Worm (Caenorhabditis elegans) whole organism, young adult: ENCODE measurements around the gene nsph-3.1.

Experiments used
- B0019.2 ChIP-seq: fragments of 200-800 bp; sonication (Bioruptor generic); conservative IDR thresholded peaks from 2 replicates; pipeline ENCODE4 v1.3.6; 2022; ENCODE audit warnings: missing genetic modification reagents, missing genetic modification characterization, missing compliant biosample characterization
- F23B12.7 ChIP-seq: sonication (generic microtip); optimal IDR thresholded peaks from 2 replicates; lab custom pipeline; 2017; ENCODE audit warnings: missing genetic modification characterization, mild to moderate bottlenecking, missing compliant biosample characterization, antibody characterized with exemption, moderate library complexity; ENCODE audit not compliant: insufficient read depth
- F37B4.10 ChIP-seq: fragments of 200-800 bp; sonication (Bioruptor generic); IDR thresholded peaks from 2 replicates; pipeline ENCODE4 v1.3.6; 2022; ENCODE audit warnings: missing genetic modification characterization, missing compliant biosample characterization
- F39B2.1 ChIP-seq: fragments of 200-800 bp; sonication (Bioruptor generic); IDR thresholded peaks from 2 replicates; pipeline ENCODE4 v1.3.6; 2022; ENCODE audit warnings: missing genetic modification reagents, missing genetic modification characterization, missing compliant biosample characterization
- T26A5.8 ChIP-seq: sonication (generic microtip); optimal IDR thresholded peaks from 2 replicates; lab custom pipeline; 2016; ENCODE audit warnings: missing genetic modification characterization, missing compliant biosample characterization
- Y67H2A.10 ChIP-seq: fragments of 200-800 bp; sonication (Bioruptor generic); conservative IDR thresholded peaks from 2 replicates; pipeline ENCODE4 v1.3.6; 2022; ENCODE audit warnings: missing genetic modification reagents, missing genetic modification characterization, missing compliant biosample characterization
- akir-1 ChIP-seq: fragments of 200-800 bp; sonication (Bioruptor generic); optimal IDR thresholded peaks from 2 replicates; lab custom pipeline; 2018; ENCODE audit warnings: mild to moderate bottlenecking, missing genetic modification characterization, moderate library complexity, missing compliant biosample characterization
- ama-1 ChIP-seq, 3 experiments: fragments of 150-350 bp in 1 of 3; sonication (generic microtip) in 2 of 3; optimal IDR thresholded peaks; 2 replicates each; lab custom pipeline; 2014 to 2018; ENCODE audit warnings: missing biosample characterization in 2 of 3, missing genetic modification characterization in 2 of 3, missing genetic modification reagents in 2 of 3
- aptf-2 ChIP-seq: fragments of 200-800 bp; sonication (Bioruptor generic); conservative IDR thresholded peaks from 2 replicates; pipeline ENCODE4 v1.3.6; 2022; ENCODE audit warnings: missing genetic modification reagents, missing genetic modification characterization, missing compliant biosample characterization
- attf-5 ChIP-seq: fragments of 200-800 bp; sonication (Bioruptor generic); optimal IDR thresholded peaks from 2 replicates; lab custom pipeline; 2018; ENCODE audit warnings: mild to moderate bottlenecking, missing genetic modification characterization, missing compliant biosample characterization
- attf-6 ChIP-seq: fragments of 200-800 bp; sonication (Bioruptor generic); IDR thresholded peaks from 2 replicates; pipeline ENCODE4 v1.3.6; 2022; ENCODE audit warnings: missing genetic modification reagents, missing genetic modification characterization, missing compliant biosample characterization
- ceh-100 ChIP-seq: fragments of 200-800 bp; sonication (Bioruptor generic); IDR thresholded peaks from 2 replicates; pipeline ENCODE4 v1.3.6; 2022; ENCODE audit warnings: missing genetic modification reagents, missing genetic modification characterization, missing compliant biosample characterization
- ceh-27 ChIP-seq: fragments of 200-800 bp; sonication (Bioruptor generic); optimal IDR thresholded peaks from 2 replicates; lab custom pipeline; 2018; ENCODE audit warnings: mild to moderate bottlenecking, missing genetic modification characterization, moderate library complexity, missing compliant biosample characterization
- ceh-79 ChIP-seq: sonication (generic microtip); optimal IDR thresholded peaks from 2 replicates; lab custom pipeline; 2017; ENCODE audit warnings: mild to moderate bottlenecking, missing genetic modification characterization, missing compliant biosample characterization
- dpl-1 ChIP-seq: fragments of 150-350 bp; optimal IDR thresholded peaks from 2 replicates; lab custom pipeline; 2014; ENCODE audit warnings: missing biosample characterization, missing genetic modification reagents, missing genetic modification characterization
- ets-4 ChIP-seq: fragments of 200-800 bp; sonication (Bioruptor generic); optimal IDR thresholded peaks from 2 replicates; lab custom pipeline; 2018; ENCODE audit warnings: mild to moderate bottlenecking, missing genetic modification characterization, missing compliant biosample characterization
- him-1 ChIP-seq: sonication (generic microtip); optimal IDR thresholded peaks from 2 replicates; lab custom pipeline; 2016; ENCODE audit warnings: missing genotype, missing genetic modification reagents, missing genetic modification characterization, missing compliant biosample characterization
- lin-54 ChIP-seq: fragments of 200-800 bp; sonication (Bioruptor generic); optimal IDR thresholded peaks from 2 replicates; lab custom pipeline; 2018; ENCODE audit warnings: mild to moderate bottlenecking, missing genetic modification characterization, missing compliant biosample characterization
- lsl-1 ChIP-seq: fragments of 200-800 bp; sonication (Bioruptor generic); optimal IDR thresholded peaks from 2 replicates; lab custom pipeline; 2018; ENCODE audit warnings: mild to moderate bottlenecking, missing genetic modification characterization, moderate library complexity, missing compliant biosample characterization
- madf-10 ChIP-seq: sonication (generic microtip); optimal IDR thresholded peaks from 2 replicates; lab custom pipeline; 2016; ENCODE audit warnings: mild to moderate bottlenecking, missing genetic modification characterization, missing compliant biosample characterization
- madf-3 ChIP-seq: fragments of 200-800 bp; sonication (Bioruptor generic); IDR thresholded peaks from 2 replicates; pipeline ENCODE4 v1.3.6; 2022; ENCODE audit warnings: missing genetic modification reagents, missing genetic modification characterization, missing compliant biosample characterization
- madf-6 ChIP-seq: fragments of 200-800 bp; sonication (Bioruptor generic); IDR thresholded peaks from 2 replicates; pipeline ENCODE4 v1.3.6; 2022; ENCODE audit warnings: missing genetic modification reagents, missing genetic modification characterization, missing compliant biosample characterization
- madf-8 ChIP-seq: fragments of 200-800 bp; sonication (Bioruptor generic); conservative IDR thresholded peaks from 2 replicates; pipeline ENCODE4 v1.3.6; 2022; ENCODE audit warnings: missing genetic modification reagents, missing genetic modification characterization, missing compliant biosample characterization
- nfya-1 ChIP-seq: sonication (generic microtip); optimal IDR thresholded peaks from 2 replicates; lab custom pipeline; 2017; ENCODE audit warnings: antibody characterized with exemption, missing compliant biosample characterization, missing genetic modification characterization, borderline replicate concordance; ENCODE audit not compliant: insufficient read depth
- nhr-27 ChIP-seq: fragments of 200-800 bp; sonication (Bioruptor generic); optimal IDR thresholded peaks from 2 replicates; lab custom pipeline; 2018; ENCODE audit warnings: mild to moderate bottlenecking, missing genetic modification characterization, moderate library complexity, missing compliant biosample characterization
- nhr-80 ChIP-seq: sonication (generic microtip); optimal IDR thresholded peaks from 2 replicates; lab custom pipeline; 2016; ENCODE audit warnings: missing genetic modification characterization, missing compliant biosample characterization
- nhr-90 ChIP-seq: sonication (generic microtip); optimal IDR thresholded peaks from 2 replicates; lab custom pipeline; 2016; ENCODE audit warnings: missing genotype, mild to moderate bottlenecking, missing genetic modification characterization, missing compliant biosample characterization
- pbrm-1 ChIP-seq: fragments of 200-800 bp; sonication (Bioruptor generic); IDR thresholded peaks from 2 replicates; pipeline ENCODE4 v1.3.6; 2022; ENCODE audit warnings: missing genetic modification reagents, missing genetic modification characterization, missing compliant biosample characterization
- rcor-1 ChIP-seq: fragments of 200-800 bp; sonication (Bioruptor generic); IDR thresholded peaks from 2 replicates; pipeline ENCODE4 v1.3.6; 2022; ENCODE audit warnings: missing genetic modification reagents, missing genetic modification characterization, missing compliant biosample characterization
- rpc-1 ChIP-seq, 2 experiments: fragments of 150-350 bp in 1 of 2; sonication (generic microtip) in 1 of 2; optimal IDR thresholded peaks; 2 replicates each; lab custom pipeline; 2014 to 2018; ENCODE audit warnings: missing biosample characterization in 1 of 2, missing genetic modification characterization in 1 of 2, missing genetic modification reagents in 1 of 2, missing genotype in 1 of 2
- snpc-3.4 ChIP-seq: sonication (generic microtip); optimal IDR thresholded peaks from 2 replicates; lab custom pipeline; 2017; ENCODE audit warnings: missing genetic modification characterization, mild to moderate bottlenecking, missing compliant biosample characterization, antibody characterized with exemption, moderate library complexity, missing genotype, missing genetic modification reagents
- unc-62 ChIP-seq: fragments of 150-350 bp; optimal IDR thresholded peaks from 2 replicates; lab custom pipeline; 2014; ENCODE audit warnings: missing biosample characterization, missing genetic modification reagents, missing genetic modification characterization
- xnd-1 ChIP-seq: sonication (generic microtip); optimal IDR thresholded peaks from 2 replicates; lab custom pipeline; 2016; ENCODE audit warnings: missing genotype, missing genetic modification reagents, missing genetic modification characterization, missing compliant biosample characterization
- zfh-2 ChIP-seq: fragments of 200-800 bp; sonication (Bioruptor generic); conservative IDR thresholded peaks from 2 replicates; pipeline ENCODE4 v1.3.6; 2022; ENCODE audit warnings: missing genetic modification reagents, missing genetic modification characterization, missing compliant biosample characterization
- zim-3 ChIP-seq: sonication (generic microtip); optimal IDR thresholded peaks from 2 replicates; lab custom pipeline; 2017; ENCODE audit warnings: mild to moderate bottlenecking, missing genetic modification characterization, moderate library complexity, missing compliant biosample characterization
- ztf-18 ChIP-seq: sonication (generic microtip); optimal IDR thresholded peaks from 2 replicates; lab custom pipeline; 2016; ENCODE audit warnings: missing genotype, mild to moderate bottlenecking, missing genetic modification characterization, missing compliant biosample characterization
- ztf-3 ChIP-seq: fragments of 200-800 bp; sonication (Bioruptor generic); optimal IDR thresholded peaks from 2 replicates; lab custom pipeline; 2018; ENCODE audit warnings: mild to moderate bottlenecking, missing genetic modification characterization, missing compliant biosample characterization

Gene nsph-3.1

DNA sequence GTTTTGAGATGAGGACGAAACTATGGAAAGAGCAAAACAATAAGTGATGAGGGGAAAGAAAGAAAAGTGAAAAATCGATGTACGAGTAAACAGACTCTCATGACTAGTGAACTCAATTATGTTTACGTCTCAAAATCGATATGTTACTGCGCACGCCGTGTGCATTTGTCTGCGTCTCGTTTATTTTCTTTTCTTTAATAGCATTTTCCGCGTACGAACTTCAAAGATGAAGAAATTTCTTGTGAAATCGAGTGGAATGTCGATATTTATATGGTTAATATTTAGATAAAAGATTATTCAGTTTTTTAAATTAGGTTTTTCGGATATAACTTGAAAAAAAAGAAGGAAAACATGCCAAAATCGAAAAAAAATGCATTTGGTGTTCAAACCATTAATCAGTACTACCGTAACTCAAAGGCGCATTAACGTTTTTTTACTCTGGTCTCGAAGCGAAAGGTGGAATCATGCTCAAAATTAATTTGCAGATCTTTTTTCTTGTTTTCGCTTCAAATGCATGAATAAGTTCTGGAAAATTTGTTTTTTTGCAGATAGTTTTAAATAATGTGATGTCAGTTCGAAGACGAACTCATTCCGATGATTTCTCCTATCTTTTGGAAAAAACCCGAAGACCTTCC, 12.6 kb upstream of the nsph-3.1 start, which contains the start of gene fic-1 (continued):
- TF ChIP-seq dpl-1 (GFP tag; lab: Kevin White, UChicago) (no peak), attf-6 (GFP tag; lab: Robert Waterston, UW) (no peak), xnd-1 (tag; lab: Kevin White, UChicago) (peak; percentile 81), madf-10 (tag; lab: Kevin White, UChicago) (peak; percentile 14), ceh-79 (tag; lab: Kevin White, UChicago) (no peak), lsl-1 (peak; percentile 86), nhr-27 (no peak), rpc-1 (optimal IDR thresholded peaks at IDR 0.05; lab: Kevin White, UChicago) (no peak), rpc-1 (tag; optimal IDR thresholded peaks at IDR 0.05; lab: Kevin White, UChicago) (no peak), ama-1 (optimal IDR thresholded peaks at IDR 0.05; lab: Kevin White, UChicago) (no peak), ama-1 (GFP tag; optimal IDR thresholded peaks at IDR 0.05; lab: Kevin White, UChicago) (no peak), ztf-18 (tag; lab: Kevin White, UChicago) (peak; percentile 59), madf-6 (peak; percentile 86), attf-5 (peak; percentile 54), madf-8 (peak; percentile 61), F23B12.7 (peak; percentile 21), ets-4 (GFP tag; lab: Kevin White, UChicago) (no peak), B0019.2 (GFP tag; lab: Robert Waterston, UW) (no peak), ceh-27 (GFP tag; lab: Kevin White, UChicago) (peak; percentile 31), Y67H2A.10 (GFP tag; lab: Robert Waterston, UW) (no peak), F37B4.10 (GFP tag; lab: Robert Waterston, UW) (no peak), snpc-3.4 (peak; percentile 10), rcor-1 (GFP tag; lab: Robert Waterston, UW) (peak; percentile 30; the same call in 1 of the 2 replicates), madf-3 (no peak), nhr-90 (no peak)

DNA sequence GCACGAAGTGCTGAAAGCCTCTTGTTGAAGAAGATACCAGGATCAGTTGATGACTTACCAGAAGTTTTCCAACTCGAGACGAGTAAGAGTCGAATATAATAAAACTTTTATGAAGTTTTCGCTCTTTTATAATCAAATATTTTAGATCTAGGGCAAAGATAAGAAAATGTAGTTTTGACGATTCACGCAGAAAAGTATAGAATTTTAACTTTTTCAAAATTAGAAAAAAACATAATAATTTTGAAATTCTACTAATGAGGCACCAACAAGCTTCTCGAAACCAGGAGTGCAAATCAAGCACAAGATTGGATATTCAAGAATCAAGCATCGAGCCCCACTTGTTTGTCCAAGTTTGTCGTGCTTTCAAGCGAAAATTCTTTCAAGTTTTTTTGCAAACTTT, 813 bp upstream of the nsph-3.1 start, which contains the start of gene Y69E1A.1:
TSS of gene Y69E1A.1 (minus strand) at position 101 of the 400 bp plus-strand sequence.
- TF ChIP-seq zfh-2 (GFP tag; lab: Robert Waterston, UW), result no peak
- no peak for TF ChIP-seq ztf-18 (tag; lab: Kevin White, UChicago)
- TF ChIP-seq akir-1, result no peak

DNA sequence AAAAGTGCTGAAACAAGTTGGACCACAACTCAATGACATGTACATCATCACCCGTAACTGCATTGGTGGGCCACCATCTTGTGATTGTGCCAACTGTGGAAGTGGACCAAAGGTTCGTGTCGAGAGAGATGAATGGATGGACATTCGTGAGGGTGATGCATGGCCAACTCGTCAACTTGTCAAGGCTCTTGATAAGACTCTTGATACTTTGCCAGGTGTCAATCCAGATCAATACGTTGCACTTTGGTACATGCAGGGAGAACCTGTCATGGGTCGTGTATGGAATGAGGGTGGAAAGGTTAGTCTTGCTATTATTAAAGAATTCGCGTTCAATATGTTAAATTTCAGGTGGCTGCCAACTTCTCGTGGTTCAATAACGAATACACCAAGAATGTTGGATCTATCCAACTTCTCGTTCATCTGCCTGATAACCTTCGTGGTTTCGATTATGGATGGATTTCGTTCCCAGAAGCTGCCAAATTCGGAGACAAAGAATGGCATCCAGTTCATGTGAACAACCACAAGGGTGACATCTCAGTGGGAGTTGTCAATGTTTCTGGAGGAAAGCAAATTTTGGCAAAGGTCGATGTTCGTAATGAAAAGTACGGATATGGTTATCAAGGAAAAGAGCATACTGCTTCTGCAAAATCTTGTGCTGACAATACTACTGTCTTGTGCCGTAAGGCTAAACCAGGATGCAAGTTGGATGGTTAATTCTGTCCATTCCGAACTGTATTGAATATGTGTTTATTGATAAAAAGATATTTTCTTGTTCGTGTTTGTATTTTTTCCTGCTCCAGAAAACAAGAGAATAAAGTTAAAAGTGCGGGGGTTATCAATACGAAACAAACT, 979 bp downstream of the nsph-3.1 start:
- TF ChIP-seq unc-62 (GFP tag; lab: Kevin White, UChicago) (no peak), pbrm-1 (GFP tag; lab: Robert Waterston, UW) (no peak), nfya-1 (tag; lab: Kevin White, UChicago) (peak; percentile 54), zim-3 (tag; lab: Kevin White, UChicago) (peak; percentile 59)

DNA sequence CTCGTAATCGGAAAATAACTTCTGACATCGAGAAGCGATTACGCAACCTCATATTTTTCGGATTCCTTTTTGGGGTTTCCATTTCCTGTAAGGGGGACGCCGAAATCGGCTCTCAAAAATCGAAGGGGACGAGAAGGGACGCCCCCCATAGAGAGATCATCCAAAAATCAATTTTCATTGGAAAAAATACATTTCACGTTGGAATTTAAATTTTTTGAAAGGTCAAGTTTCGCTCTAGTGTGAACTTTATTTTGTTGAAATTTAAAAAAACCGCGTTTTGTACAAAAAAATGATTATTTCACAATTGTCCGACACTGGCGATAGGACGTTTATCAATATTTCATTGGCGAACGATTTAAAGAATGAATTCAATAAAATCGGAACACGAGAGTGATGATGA, 2.4 kb downstream of the nsph-3.1 start, which contains the start of gene Y69E1A.3:
TSS of gene Y69E1A.3 (plus strand) at position 301 of the 400 bp plus-strand sequence.
- TF ChIP-seq lin-54, result no peak
- TF ChIP-seq akir-1, result no peak
- TF ChIP-seq nhr-80 (tag; lab: Kevin White, UChicago), result no peak
- no peak for TF ChIP-seq attf-6 (GFP tag; lab: Robert Waterston, UW)
- TF ChIP-seq zfh-2 (GFP tag; lab: Robert Waterston, UW), result no peak
- no peak for TF ChIP-seq F39B2.1 (GFP tag; lab: Robert Waterston, UW)
- no peak for TF ChIP-seq nfya-1 (tag; lab: Kevin White, UChicago)
- TF ChIP-seq him-1, result no peak
- TF ChIP-seq ztf-3 (GFP tag; lab: Kevin White, UChicago), result no peak
- TF ChIP-seq ztf-18 (tag; lab: Kevin White, UChicago), result no peak
- TF ChIP-seq T26A5.8 (tag; lab: Kevin White, UChicago), result no peak
- no peak for TF ChIP-seq aptf-2 (GFP tag; lab: Robert Waterston, UW)
- no peak for TF ChIP-seq ceh-100 (GFP tag; lab: Robert Waterston, UW)
- TF ChIP-seq madf-10 (tag; lab: Kevin White, UChicago), result no peak
- TF ChIP-seq, all 124 proteins: peak for 0
